Worm (Caenorhabditis elegans): ENCODE results near the gene srz-11.

ce11 chrV:15132423-15132822, 30.5 kb upstream of the srz-11 start, which contains the start of gene str-171:
- TF ChIP-seq hmbx-1 (tag; optimal IDR thresholded peaks at IDR 0.05) (no peak), pes-1 (GFP tag; IDR thresholded peaks at IDR 0.05) (no peak), aly-1 (tag; optimal IDR thresholded peaks at IDR 0.05) (no peak), flt-1 (GFP tag; IDR thresholded peaks at IDR 0.05) (no peak), hnd-1 (tag; optimal IDR thresholded peaks at IDR 0.05) (no peak)

Measured in whole organism, early embryonic.